Worm (Caenorhabditis elegans) whole organism, L4/young adult: ENCODE data around the gene rgs-5.

ENCODE experiments used
- W03F9.2 ChIP-seq: fragments of 150-350 bp; optimal IDR thresholded peaks from 2 replicates; lab custom pipeline; 2014; ENCODE audit warnings: missing biosample characterization, missing genetic modification characterization
- him-1 ChIP-seq: sonication (generic microtip); optimal IDR thresholded peaks from 2 replicates; lab custom pipeline; 2016; ENCODE audit warnings: missing genotype, missing genetic modification reagents, missing genetic modification characterization, missing compliant biosample characterization

DNA sequence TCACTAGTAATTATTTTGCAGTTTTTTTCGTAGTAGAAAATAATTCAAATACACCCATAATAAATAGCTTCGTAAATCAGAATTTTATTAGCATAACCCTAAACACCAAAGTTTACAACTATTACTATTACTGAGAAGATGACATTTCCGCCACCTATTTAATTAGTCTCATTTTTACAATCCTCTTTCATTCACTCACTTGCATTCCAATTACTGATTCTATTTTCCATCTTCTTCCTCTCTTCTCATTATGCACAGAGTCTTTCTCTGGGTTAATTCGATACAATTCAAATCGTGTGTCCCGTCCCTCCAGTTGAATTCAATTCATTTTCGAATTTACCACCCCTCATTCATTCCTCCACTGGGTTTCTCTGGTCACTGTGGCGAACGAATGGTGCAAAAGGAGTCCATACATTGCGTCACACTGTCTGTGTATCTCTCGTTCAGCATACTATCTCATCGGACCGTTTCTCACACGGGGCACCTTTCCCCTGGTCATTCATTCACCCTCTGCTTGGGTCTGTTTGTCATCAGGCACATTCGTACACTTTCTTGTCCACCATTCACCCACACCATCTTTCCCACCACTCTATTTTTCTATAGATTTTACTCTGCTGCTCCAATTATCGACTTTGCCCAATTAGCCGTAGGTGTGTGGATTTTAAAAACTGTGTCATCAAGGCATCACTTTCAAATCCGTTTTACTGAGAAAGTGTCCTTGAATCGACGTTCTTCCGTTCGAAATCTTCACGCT lies 22.1 kb downstream of the rgs-5 start:
- TF ChIP-seq W03F9.2 = no peak
- TF ChIP-seq him-1 (tag; lab: Kevin White, UChicago) = no peak
